Worm (Caenorhabditis elegans) whole organism, L4/young adult: ENCODE results near the gene R07E3.7.

Experiments used
- W03F9.2 ChIP-seq: fragments of 150-350 bp; optimal IDR thresholded peaks from 2 replicates; lab custom pipeline; 2014; ENCODE audit warnings: missing biosample characterization, missing genetic modification characterization
- him-1 ChIP-seq: sonication (generic microtip); optimal IDR thresholded peaks from 2 replicates; lab custom pipeline; 2016; ENCODE audit warnings: missing genotype, missing genetic modification reagents, missing genetic modification characterization, missing compliant biosample characterization

DNA sequence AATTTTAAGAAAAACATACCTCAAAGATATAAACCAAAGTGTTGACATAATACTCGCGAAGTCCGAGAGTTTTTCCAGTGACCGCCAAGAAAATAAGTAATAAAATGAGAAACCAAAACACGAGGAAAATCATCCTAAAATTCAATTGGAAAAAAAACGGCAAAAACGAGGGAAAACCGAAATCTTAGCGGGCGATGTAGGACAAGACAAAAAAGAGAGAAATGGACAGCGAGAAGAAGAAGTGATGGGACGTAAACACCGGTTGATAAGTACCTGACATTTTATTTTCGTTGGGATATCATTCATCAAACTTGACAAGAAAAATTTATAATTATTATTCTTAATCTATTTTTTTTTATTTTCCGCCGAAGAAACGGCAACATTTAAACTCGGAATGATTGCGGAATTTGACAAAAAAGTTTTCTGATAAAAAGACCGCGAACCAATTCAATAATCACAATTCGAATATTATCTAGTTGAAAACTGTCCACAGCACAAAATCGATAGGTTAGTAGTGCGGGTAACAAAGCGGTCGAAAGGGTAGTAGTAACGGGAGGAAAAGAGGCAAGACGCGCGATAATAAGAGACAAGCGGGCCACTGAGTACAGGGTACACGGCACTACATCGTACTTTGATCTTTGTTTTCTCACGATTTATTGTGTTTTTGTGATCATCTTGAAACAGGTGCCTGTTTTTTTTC lies 28.1 kb downstream of the R07E3.7 start, which contains the start of gene acl-5:
- TF ChIP-seq him-1 (tag; lab: Kevin White, UChicago): no peak
- no peak for TF ChIP-seq W03F9.2 (tag; lab: Kevin White, UChicago)
